Fruit fly (Drosophila melanogaster) whole organism, embryonic: ENCODE measurements around the gene CG2608.

Source experiments
- Atf-2 ChIP-seq: fragments of 200-800 bp; sonication (Bioruptor generic); optimal IDR thresholded peaks from 2 replicates; lab custom pipeline; 2016; ENCODE audit warnings: missing biosample characterization, missing genetic modification characterization
- CG10321 ChIP-seq: fragments of 200-800 bp; sonication (Bioruptor generic); IDR thresholded peaks from 2 replicates; pipeline ENCODE4 v1.3.6; 2022; ENCODE audit warnings: missing biosample characterization, missing genetic modification characterization
- CG11456 ChIP-seq: fragments of 200-800 bp; sonication (Bioruptor generic); IDR thresholded peaks from 3 replicates; pipeline ENCODE4 v1.3.6; 2022; ENCODE audit warnings: missing biosample characterization, missing genetic modification characterization
- CG11695 ChIP-seq: fragments of 200-800 bp; sonication (Bioruptor generic); IDR thresholded peaks from 3 replicates; pipeline ENCODE4 v1.3.6; 2022; ENCODE audit warnings: missing biosample characterization, missing genetic modification characterization
- CG12071 ChIP-seq: fragments of 200-800 bp; sonication (Bioruptor generic); optimal IDR thresholded peaks from 3 replicates; lab custom pipeline; 2018; ENCODE audit warnings: missing biosample characterization, mild to moderate bottlenecking, missing genetic modification characterization
- CG13296 ChIP-seq: fragments of 200-800 bp; sonication (Bioruptor generic); optimal IDR thresholded peaks from 3 replicates; lab custom pipeline; 2018; ENCODE audit warnings: missing biosample characterization, mild to moderate bottlenecking, missing genetic modification characterization
- CG14667 ChIP-seq: fragments of 200-800 bp; sonication (Bioruptor generic); IDR thresholded peaks from 2 replicates; pipeline ENCODE4 v1.3.6; 2022; ENCODE audit warnings: missing biosample characterization, missing genetic modification characterization
- CG15269 ChIP-seq: fragments of 200-800 bp; sonication (Bioruptor generic); optimal IDR thresholded peaks from 2 replicates; lab custom pipeline; 2018; ENCODE audit warnings: missing biosample characterization, mild to moderate bottlenecking, missing genetic modification characterization, moderate library complexity
- CG17385 ChIP-seq: fragments of 200-800 bp; sonication (Bioruptor generic); optimal IDR thresholded peaks from 3 replicates; lab custom pipeline; 2018; ENCODE audit warnings: missing biosample characterization, mild to moderate bottlenecking, missing genetic modification characterization
- CG34376 ChIP-seq: fragments of 200-800 bp; sonication (Bioruptor generic); optimal IDR thresholded peaks from 2 replicates; lab custom pipeline; 2018; ENCODE audit warnings: missing biosample characterization, mild to moderate bottlenecking, missing genetic modification characterization
- CG4360 ChIP-seq: fragments of 200-800 bp; sonication (Bioruptor generic); IDR thresholded peaks from 2 replicates; pipeline ENCODE4 v1.3.6; 2022; ENCODE audit warnings: missing biosample characterization, missing genetic modification characterization
- CG6175 ChIP-seq: fragments of 200-800 bp; sonication (Bioruptor generic); IDR thresholded peaks from 3 replicates; pipeline ENCODE4 v1.3.6; 2022; ENCODE audit warnings: missing biosample characterization, missing genetic modification characterization
- CG6689 ChIP-seq: fragments of 200-800 bp; sonication (Bioruptor generic); IDR thresholded peaks from 2 replicates; pipeline ENCODE4 v1.3.6; 2022; ENCODE audit warnings: missing biosample characterization, missing genetic modification characterization
- CG7987 ChIP-seq: fragments of 200-800 bp; sonication (Bioruptor generic); optimal IDR thresholded peaks from 2 replicates; lab custom pipeline; 2018; ENCODE audit warnings: missing biosample characterization, mild to moderate bottlenecking, missing genetic modification characterization, moderate library complexity
- CG8290 ChIP-seq, 3 experiments: fragments of 200-800 bp; sonication (Bioruptor generic); optimal IDR thresholded peaks; 2 replicates each; lab custom pipeline; 2016 to 2019; ENCODE audit warnings: missing biosample characterization in 3 of 3, missing genetic modification characterization in 3 of 3, mild to moderate bottlenecking in 2 of 3, moderate library complexity in 1 of 3
- CG9876 ChIP-seq: fragments of 200-800 bp; sonication (Bioruptor generic); optimal IDR thresholded peaks from 2 replicates; lab custom pipeline; 2016; ENCODE audit warnings: missing biosample characterization, missing genetic modification characterization
- CG9932 ChIP-seq: fragments of 200-800 bp; sonication (Bioruptor generic); IDR thresholded peaks from 2 replicates; pipeline ENCODE4 v1.3.6; 2022; ENCODE audit warnings: missing biosample characterization, missing genetic modification characterization
- Doc3 ChIP-seq: fragments of 200-800 bp; sonication (Bioruptor generic); IDR thresholded peaks from 3 replicates; pipeline ENCODE4 v1.3.6; 2022; ENCODE audit warnings: missing biosample characterization, missing genetic modification characterization; ENCODE audit not compliant: partially characterized antibody
- Drgx ChIP-seq: fragments of 200-800 bp; sonication (Bioruptor generic); IDR thresholded peaks from 2 replicates; pipeline ENCODE4 v1.3.6; 2022; ENCODE audit warnings: missing biosample characterization, missing genetic modification characterization
- HLH4C ChIP-seq: fragments of 200-800 bp; sonication (Bioruptor generic); IDR thresholded peaks from 3 replicates; pipeline ENCODE4 v1.3.6; 2022; ENCODE audit warnings: missing biosample characterization, missing genetic modification characterization; ENCODE audit not compliant: partially characterized antibody
- MBD-R2 ChIP-seq: fragments of 200-800 bp; sonication (Bioruptor generic); IDR thresholded peaks from 2 replicates; pipeline ENCODE4 v1.3.6; 2022; ENCODE audit warnings: missing biosample characterization, missing genetic modification characterization
- NC2α ChIP-seq: fragments of 200-800 bp; sonication (Bioruptor generic); optimal IDR thresholded peaks from 2 replicates; lab custom pipeline; 2016; ENCODE audit warnings: missing biosample characterization, missing genetic modification characterization
- Oli ChIP-seq: fragments of 200-800 bp; sonication (Bioruptor generic); optimal IDR thresholded peaks from 2 replicates; lab custom pipeline; 2018; ENCODE audit warnings: missing biosample characterization, mild to moderate bottlenecking, missing genetic modification characterization, moderate library complexity
- Poxn ChIP-seq: fragments of 200-800 bp; sonication (Bioruptor generic); IDR thresholded peaks from 2 replicates; pipeline ENCODE4 v1.3.6; 2022; ENCODE audit warnings: missing biosample characterization, missing genetic modification characterization
- Sin3A ChIP-seq: fragments of >200 bp; optimal IDR thresholded peaks from 2 replicates; lab custom pipeline; 2018
- YL-1 ChIP-seq: fragments of 200-800 bp; sonication (Bioruptor generic); optimal IDR thresholded peaks from 3 replicates; lab custom pipeline; 2017; ENCODE audit warnings: missing biosample characterization, mild to moderate bottlenecking, missing genetic modification characterization
- ase ChIP-seq: fragments of 200-800 bp; sonication (Bioruptor generic); IDR thresholded peaks from 3 replicates; pipeline ENCODE4 v1.3.6; 2022; ENCODE audit warnings: missing biosample characterization, missing genetic modification characterization
- ash1 ChIP-seq: fragments of 200-800 bp; sonication (Bioruptor generic); optimal IDR thresholded peaks from 2 replicates; lab custom pipeline; 2018; ENCODE audit warnings: missing biosample characterization, mild to moderate bottlenecking, missing genetic modification characterization
- bbx ChIP-seq: fragments of 200-800 bp; sonication (Bioruptor generic); IDR thresholded peaks from 2 replicates; pipeline ENCODE4 v1.3.6; 2022; ENCODE audit warnings: missing biosample characterization, missing genetic modification characterization; ENCODE audit not compliant: partially characterized antibody
- cato ChIP-seq: fragments of 200-800 bp; sonication (Bioruptor generic); optimal IDR thresholded peaks from 2 replicates; lab custom pipeline; 2016; ENCODE audit warnings: missing biosample characterization, missing genetic modification characterization, borderline replicate concordance
- ci ChIP-seq: fragments of 200-800 bp; sonication (Bioruptor generic); IDR thresholded peaks from 3 replicates; pipeline ENCODE4 v1.3.6; 2022; ENCODE audit warnings: missing biosample characterization, missing genetic modification characterization
- dan ChIP-seq: fragments of 200-800 bp; sonication (Bioruptor generic); IDR thresholded peaks from 2 replicates; pipeline ENCODE4 v1.3.6; 2022; ENCODE audit warnings: missing biosample characterization, missing genetic modification characterization
- disco-r ChIP-seq: fragments of 200-800 bp; sonication (Bioruptor generic); optimal IDR thresholded peaks from 2 replicates; lab custom pipeline; 2016; ENCODE audit warnings: missing biosample characterization, missing genetic modification characterization
- emc ChIP-seq: fragments of 200-800 bp; sonication (Bioruptor generic); optimal IDR thresholded peaks from 2 replicates; lab custom pipeline; 2016; ENCODE audit warnings: missing biosample characterization, missing genetic modification characterization
- ems ChIP-seq: fragments of 200-800 bp; sonication (Bioruptor generic); optimal IDR thresholded peaks from 3 replicates; lab custom pipeline; 2016; ENCODE audit warnings: missing biosample characterization, missing genetic modification characterization
- fru ChIP-seq: fragments of >200 bp; optimal IDR thresholded peaks from 2 replicates; lab custom pipeline; 2017
- gce ChIP-seq: fragments of 200-800 bp; sonication (Bioruptor generic); IDR thresholded peaks from 3 replicates; pipeline ENCODE4 v1.3.6; 2022; ENCODE audit warnings: missing biosample characterization, missing genetic modification characterization
- gfzf ChIP-seq: fragments of 200-800 bp; sonication (Bioruptor generic); optimal IDR thresholded peaks from 2 replicates; lab custom pipeline; 2016; ENCODE audit warnings: missing biosample characterization, mild to moderate bottlenecking, missing genetic modification characterization, moderate library complexity
- ham ChIP-seq: fragments of 200-800 bp; sonication (Bioruptor generic); IDR thresholded peaks from 2 replicates; pipeline ENCODE4 v1.3.6; 2022; ENCODE audit warnings: missing biosample characterization, missing genetic modification characterization
- klu ChIP-seq: fragments of 200-800 bp; sonication (Bioruptor generic); IDR thresholded peaks from 2 replicates; pipeline ENCODE4 v1.3.6; 2022; ENCODE audit warnings: missing biosample characterization, missing genetic modification characterization
- lov ChIP-seq, 2 experiments: fragments of 200-800 bp in 1 of 2; fragments of >200 bp in 1 of 2; sonication (Bioruptor generic) in 1 of 2; IDR thresholded peaks in 1 of 2; optimal IDR thresholded peaks in 1 of 2; 2 replicates in 1 of 2; 3 replicates in 1 of 2; pipeline versions ENCODE4 v1.3.6 to Lab custom; 2017 to 2022; ENCODE audit warnings: missing biosample characterization in 1 of 2, missing genetic modification characterization in 1 of 2
- maf-S ChIP-seq: fragments of 200-800 bp; sonication (Bioruptor generic); optimal IDR thresholded peaks from 2 replicates; lab custom pipeline; 2016; ENCODE audit warnings: missing biosample characterization, missing genetic modification characterization
- nerfin-1 ChIP-seq: fragments of 200-800 bp; sonication (Bioruptor generic); optimal IDR thresholded peaks from 3 replicates; lab custom pipeline; 2019; ENCODE audit warnings: missing biosample characterization, mild to moderate bottlenecking, missing genetic modification characterization, moderate library complexity
- oc ChIP-seq: fragments of 200-800 bp; sonication (Bioruptor generic); optimal IDR thresholded peaks from 2 replicates; lab custom pipeline; 2018; ENCODE audit warnings: missing biosample characterization, mild to moderate bottlenecking, missing genetic modification characterization, moderate library complexity
- pros ChIP-seq: fragments of 200-800 bp; sonication (Bioruptor generic); optimal IDR thresholded peaks from 3 replicates; lab custom pipeline; 2019; ENCODE audit warnings: missing biosample characterization, mild to moderate bottlenecking, missing genetic modification characterization, moderate library complexity
- sc ChIP-seq, 3 experiments: fragments of >200 bp in 2 of 3; fragments of 200-800 bp in 1 of 3; sonication (Bioruptor generic) in 1 of 3; optimal IDR thresholded peaks; 2 replicates in 2 of 3; 3 replicates in 1 of 3; lab custom pipeline; 2017; ENCODE audit warnings: mild to moderate bottlenecking in 1 of 3, missing biosample characterization in 1 of 3, missing genetic modification characterization in 1 of 3, missing genetic modification reagents in 1 of 3
- sisA ChIP-seq: fragments of 200-800 bp; sonication (Bioruptor generic); IDR thresholded peaks from 2 replicates; pipeline ENCODE4 v1.3.6; 2022; ENCODE audit warnings: missing biosample characterization, missing genetic modification characterization
- sna ChIP-seq: fragments of 200-800 bp; sonication (Bioruptor generic); IDR thresholded peaks from 2 replicates; pipeline ENCODE4 v1.3.6; 2022; ENCODE audit warnings: missing biosample characterization, missing genetic modification characterization; ENCODE audit not compliant: partially characterized antibody
- stc ChIP-seq: fragments of 200-800 bp; sonication (Bioruptor generic); IDR thresholded peaks from 2 replicates; pipeline ENCODE4 v1.3.6; 2022; ENCODE audit warnings: missing biosample characterization, missing genetic modification characterization
- tin ChIP-seq: fragments of 200-800 bp; sonication (Bioruptor generic); optimal IDR thresholded peaks from 3 replicates; lab custom pipeline; 2016; ENCODE audit warnings: missing biosample characterization, missing genetic modification characterization
- vvl ChIP-seq: fragments of 200-800 bp; sonication (Bioruptor generic); IDR thresholded peaks from 2 replicates; pipeline ENCODE4 v1.3.6; 2022; ENCODE audit warnings: missing biosample characterization, missing genetic modification characterization

The CG2608 gene

DNA sequence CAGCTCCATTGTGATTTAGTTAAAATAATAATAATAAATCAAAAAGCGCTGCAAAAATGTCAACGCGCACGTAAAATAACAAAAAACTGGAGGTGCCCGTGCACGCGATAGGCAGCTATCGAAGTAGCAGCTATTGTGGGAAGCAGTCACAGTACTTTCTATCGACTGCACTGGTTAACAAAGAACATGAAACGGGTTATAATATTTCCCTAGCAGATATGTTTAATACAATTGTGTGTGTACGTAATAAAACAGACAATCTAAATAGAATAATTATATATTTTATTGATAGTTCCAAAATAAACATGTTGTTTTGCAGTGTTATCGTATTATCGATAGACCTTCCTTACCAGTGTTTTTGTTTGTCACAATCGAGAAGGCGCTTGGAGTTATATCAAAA lies 30.3 kb downstream of the CG2608 start, which contains the start of the genes CG31678 and IKKepsilon (continued):
- TF ChIP-seq CG34376 (GFP tag; lab: Kevin White, UChicago), result no peak
- TF ChIP-seq cato (GFP tag; lab: Kevin White, UChicago), result no peak
- no peak for TF ChIP-seq klu (GFP tag; lab: Robert Waterston, UW)
- no peak for TF ChIP-seq CG15269 (tag; lab: Kevin White, UChicago)
- no peak for TF ChIP-seq Drgx (GFP tag; lab: Robert Waterston, UW)
- no peak for TF ChIP-seq CG11695 (GFP tag; lab: Robert Waterston, UW)
- no peak for TF ChIP-seq CG7987 (GFP tag; lab: Kevin White, UChicago)
- no peak for TF ChIP-seq CG14667 (GFP tag; lab: Robert Waterston, UW)
- peak; percentile 90 for TF ChIP-seq sna (GFP tag; lab: Robert Waterston, UW)
- no peak for TF ChIP-seq gfzf (GFP tag; lab: Kevin White, UChicago)
- TF ChIP-seq sc (optimal IDR thresholded peaks at IDR 0.05; lab: Kevin White, UChicago), result no peak
- TF ChIP-seq sc (GFP tag; optimal IDR thresholded peaks at IDR 0.05; lab: Kevin White, UChicago), result no peak
- TF ChIP-seq vvl (GFP tag; lab: Robert Waterston, UW), result peak; percentile 53; the same call in 1 of the 2 replicates
- peak; percentile 50; the same call in 1 of the 3 replicates for TF ChIP-seq ci (GFP tag; lab: Robert Waterston, UW)
- TF ChIP-seq sisA (GFP tag; lab: Robert Waterston, UW), result no peak
- no peak for TF ChIP-seq CG6175 (GFP tag; lab: Robert Waterston, UW)
- TF ChIP-seq tin (GFP tag; lab: Kevin White, UChicago), result peak; percentile 9
- TF ChIP-seq CG12071, result no peak
- peak; percentile 83 for TF ChIP-seq YL-1 (GFP tag; lab: Kevin White, UChicago)
- 0 out of 2 replicates have a peak, but pooled peaks have one; percentile 5 for TF ChIP-seq CG4360 (GFP tag; lab: Robert Waterston, UW)
- no peak for TF ChIP-seq CG10321
- no peak for TF ChIP-seq ham (GFP tag; lab: Robert Waterston, UW)
- TF ChIP-seq dan, result no peak
- TF ChIP-seq Poxn, result no peak
- no peak for TF ChIP-seq CG6689 (GFP tag; lab: Robert Waterston, UW)
- TF ChIP-seq maf-S (GFP tag; lab: Kevin White, UChicago), result no peak
- no peak for TF ChIP-seq stc
- TF ChIP-seq ems (GFP tag; lab: Kevin White, UChicago), result no peak
- TF ChIP-seq CG9932 (GFP tag; lab: Robert Waterston, UW), result peak; percentile 76
- TF ChIP-seq MBD-R2 (GFP tag; lab: Robert Waterston, UW), result peak; percentile 93
- TF ChIP-seq NC2α, result no peak
- no peak for TF ChIP-seq gce (GFP tag; lab: Robert Waterston, UW)
- TF ChIP-seq Sin3A, result peak; percentile 3
- TF ChIP-seq ash1, result no peak
- no peak for TF ChIP-seq fru (lab: Kevin White, UChicago)
- no peak for TF ChIP-seq Oli (tag; lab: Kevin White, UChicago)
- TF ChIP-seq CG8290 (GFP tag; optimal IDR thresholded peaks at IDR 0.05; lab: Kevin White, UChicago), result peak; percentile 2
- no peak for TF ChIP-seq CG8290 (tag; optimal IDR thresholded peaks at IDR 0.05; lab: Kevin White, UChicago)
- no peak for TF ChIP-seq CG17385
- no peak for TF ChIP-seq lov (optimal IDR thresholded peaks at IDR 0.05; lab: Kevin White, UChicago)
- TF ChIP-seq lov (GFP tag; IDR thresholded peaks at IDR 0.05; lab: Robert Waterston, UW), result no peak
- no peak; the same call in 2 of the 3 replicates for TF ChIP-seq CG11456 (GFP tag; lab: Robert Waterston, UW)
- peak; percentile 87 for TF ChIP-seq bbx (GFP tag; lab: Robert Waterston, UW)
- TF ChIP-seq HLH4C (GFP tag; lab: Robert Waterston, UW), result peak; percentile 98
- no peak for TF ChIP-seq emc
- TF ChIP-seq nerfin-1 (tag; lab: Kevin White, UChicago), result no peak
- no peak for TF ChIP-seq pros
- no peak for TF ChIP-seq CG13296
- no peak for TF ChIP-seq disco-r (GFP tag; lab: Kevin White, UChicago)
- no peak for TF ChIP-seq CG9876 (GFP tag; lab: Kevin White, UChicago)
- TF ChIP-seq oc (tag; lab: Kevin White, UChicago), result no peak
- TF ChIP-seq ase (GFP tag; lab: Robert Waterston, UW), result no peak
- peak; percentile 74 for TF ChIP-seq Doc3 (GFP tag; lab: Robert Waterston, UW)
- no peak for TF ChIP-seq Atf-2 (GFP tag; lab: Kevin White, UChicago)
